Worm (Caenorhabditis elegans) whole organism, L3 larva: Measurements from ENCODE around the gene C27F2.6.

Source experiments
- egl-27 ChIP-seq: sonication (generic microtip); optimal IDR thresholded peaks from 4 replicates; lab custom pipeline; 2017; ENCODE audit warnings: missing biosample characterization, missing genetic modification reagents, missing genetic modification characterization
- tbx-2 ChIP-seq: sonication (generic microtip); optimal IDR thresholded peaks from 2 replicates; lab custom pipeline; 2016; ENCODE audit warnings: mild to moderate bottlenecking, missing genetic modification characterization, missing compliant biosample characterization
- unc-62 ChIP-seq: fragments of 150-350 bp; sonication (generic microtip); optimal IDR thresholded peaks from 4 replicates; lab custom pipeline; 2014; ENCODE audit warnings: missing biosample characterization, missing genetic modification reagents, missing genetic modification characterization

DNA sequence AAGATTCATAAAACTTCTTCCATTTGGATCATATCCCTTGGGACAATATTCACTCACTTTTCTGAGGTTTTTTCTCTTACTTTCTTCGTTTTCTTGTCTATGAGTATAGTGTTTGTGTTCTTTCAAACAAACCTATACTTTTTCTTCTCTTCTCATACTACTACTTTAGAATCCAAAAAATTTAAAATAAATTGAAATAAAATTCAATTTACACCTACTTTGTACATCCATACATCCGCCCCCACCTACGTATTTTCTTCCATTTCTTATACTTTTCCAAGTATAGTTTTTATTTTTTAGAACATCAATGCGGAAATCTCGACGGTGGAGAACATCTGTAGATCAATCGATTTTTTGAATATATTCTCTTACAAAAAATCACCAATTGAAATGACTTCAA is 15.0 kb downstream of the C27F2.6 start, which contains the start of gene nca-2:
- TF ChIP-seq egl-27 (tag; lab: Kevin White, UChicago) (no peak), unc-62 (GFP tag; lab: Kevin White, UChicago) (no peak), tbx-2 (tag; lab: Kevin White, UChicago) (no peak)
